Fruit fly (Drosophila melanogaster) whole organism, adult: Measurements from ENCODE around the gene CG7248.

Source experiments
- CG12768 ChIP-seq: fragments of 200-800 bp; sonication (Bioruptor generic); optimal IDR thresholded peaks from 2 replicates; lab custom pipeline; 2017; ENCODE audit warnings: missing biosample characterization, missing genetic modification characterization, mild to moderate bottlenecking, moderate library complexity, missing genetic modification reagents
- CG14711 ChIP-seq: fragments of 200-800 bp; sonication (Bioruptor generic); optimal IDR thresholded peaks from 2 replicates; lab custom pipeline; 2018; ENCODE audit warnings: missing biosample characterization, mild to moderate bottlenecking, missing genetic modification characterization, moderate library complexity
- CG33017 ChIP-seq: fragments of 200-800 bp; sonication (Bioruptor generic); optimal IDR thresholded peaks from 2 replicates; lab custom pipeline; 2018; ENCODE audit warnings: missing biosample characterization, mild to moderate bottlenecking, missing genetic modification characterization, moderate library complexity
- Crg-1 ChIP-seq: fragments of 200-800 bp; sonication (Bioruptor generic); optimal IDR thresholded peaks from 2 replicates; lab custom pipeline; 2016; ENCODE audit warnings: missing biosample characterization, missing genetic modification characterization
- Hr96 ChIP-seq: fragments of 200-800 bp; sonication (Bioruptor generic); optimal IDR thresholded peaks from 2 replicates; lab custom pipeline; 2016; ENCODE audit warnings: missing biosample characterization, missing genetic modification characterization
- kay ChIP-seq: fragments of 200-800 bp; sonication (Bioruptor generic); peaks from one replicate; lab custom pipeline; 2016; ENCODE audit warnings: missing biosample characterization, missing genetic modification characterization, borderline replicate concordance
- tj ChIP-seq: fragments of 200-800 bp; sonication (Bioruptor generic); optimal IDR thresholded peaks from 3 replicates; lab custom pipeline; 2017; ENCODE audit warnings: missing biosample characterization, mild to moderate bottlenecking, missing genetic modification characterization, moderate library complexity
- toe ChIP-seq: fragments of 200-800 bp; sonication (Bioruptor generic); optimal IDR thresholded peaks from 2 replicates; lab custom pipeline; 2016; ENCODE audit warnings: missing biosample characterization, missing genetic modification characterization

DNA sequence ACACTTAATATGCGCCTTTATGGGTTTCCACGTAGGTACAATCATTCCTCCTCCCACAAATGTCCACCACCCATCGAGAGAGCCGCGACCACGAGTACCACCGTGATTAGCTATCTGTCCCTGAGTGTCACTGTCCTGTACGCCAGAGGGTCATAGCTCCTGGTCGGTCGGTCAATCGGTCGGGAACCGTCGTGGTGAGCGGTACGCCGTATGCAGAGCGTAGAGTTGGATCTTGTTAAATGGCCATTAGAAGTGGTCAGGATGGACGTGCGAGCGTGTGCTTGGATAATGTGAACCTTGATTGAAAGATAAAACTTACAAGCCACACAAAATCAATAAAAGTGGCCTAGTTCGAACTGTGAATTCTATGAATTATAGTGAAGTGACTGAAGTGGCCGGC is 30.7 kb downstream of the CG7248 start, which contains the start of gene CG6938:
- TF ChIP-seq CG33017 (tag; lab: Kevin White, UChicago) = no peak
- TF ChIP-seq Hr96 (GFP tag; lab: Kevin White, UChicago) = no peak
- no peak for TF ChIP-seq kay
- TF ChIP-seq CG12768 (GFP tag; lab: Kevin White, UChicago) = no peak
- TF ChIP-seq Crg-1 (GFP tag; lab: Kevin White, UChicago) = no peak
- TF ChIP-seq CG14711 (tag; lab: Kevin White, UChicago) = no peak
- TF ChIP-seq tj (GFP tag; lab: Kevin White, UChicago) = no peak
- no peak for TF ChIP-seq toe
